Worm (Caenorhabditis elegans) whole organism, midembryonic: ENCODE data around the gene fsn-1.
A peak's percentile ranks its signal among the peaks of the same experiment; 100 is the strongest.

Experiments used
- T22C8.4 ChIP-seq: fragments of 200-800 bp; sonication (Bioruptor generic); IDR thresholded peaks from 2 replicates; pipeline ENCODE4 v1.3.6; 2022; ENCODE audit warnings: missing genetic modification characterization, missing compliant biosample characterization
- med-1 ChIP-seq: sonication (generic microtip); optimal IDR thresholded peaks from 2 replicates; lab custom pipeline; 2017; ENCODE audit warnings: missing genetic modification characterization, mild to moderate bottlenecking, missing compliant biosample characterization, antibody characterized with exemption, missing genetic modification reagents; ENCODE audit not compliant: insufficient read depth
- ref-1 ChIP-seq: fragments of 200-800 bp; sonication (Bioruptor generic); conservative IDR thresholded peaks from 2 replicates; pipeline ENCODE4 v1.3.6; 2022; ENCODE audit warnings: missing genetic modification reagents, missing genetic modification characterization, missing compliant biosample characterization
- tab-1 ChIP-seq: fragments of 200-800 bp; sonication (Bioruptor generic); IDR thresholded peaks from 2 replicates; pipeline ENCODE4 v1.3.6; 2022; ENCODE audit warnings: missing genetic modification characterization, missing compliant biosample characterization
- ztf-23 ChIP-seq: fragments of 200-800 bp; sonication (Bioruptor generic); IDR thresholded peaks from 2 replicates; pipeline ENCODE4 v1.3.6; 2022; ENCODE audit warnings: missing genetic modification reagents, missing genetic modification characterization, missing compliant biosample characterization

DNA sequence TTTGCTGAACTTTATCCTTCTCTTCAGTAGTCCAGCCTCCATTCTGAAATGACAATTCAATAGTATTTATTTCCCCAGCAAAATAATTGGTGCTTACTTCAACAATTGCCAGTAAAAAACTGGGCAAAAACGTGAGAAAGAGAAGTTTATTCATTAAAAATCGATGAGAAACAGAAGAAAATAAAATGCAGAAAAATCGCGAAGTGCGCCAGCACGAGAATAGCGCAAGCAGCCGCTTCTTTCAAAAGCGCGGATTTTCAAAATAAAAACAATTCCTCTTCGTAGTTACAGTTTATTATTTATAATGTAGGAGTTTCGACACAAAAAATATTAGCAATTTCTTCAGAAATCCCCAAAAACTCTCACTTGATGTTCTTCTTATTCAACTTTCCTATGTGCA is 25.8 kb downstream of the fsn-1 start, which contains the start of gene C27F2.9:
- TF ChIP-seq tab-1 (GFP tag; lab: Robert Waterston, UW) (0 out of 2 replicates have a peak, but pooled peaks have one; percentile 22), ref-1 (no peak), T22C8.4 (GFP tag; lab: Robert Waterston, UW) (0 out of 2 replicates have a peak, but pooled peaks have one; percentile 27), med-1 (GFP tag; lab: Kevin White, UChicago) (peak; percentile 1), ztf-23 (GFP tag; lab: Robert Waterston, UW) (peak; percentile 61; the same call in 1 of the 2 replicates)
